Fruit fly (Drosophila melanogaster): ENCODE results near the gene Sse.

DNA sequence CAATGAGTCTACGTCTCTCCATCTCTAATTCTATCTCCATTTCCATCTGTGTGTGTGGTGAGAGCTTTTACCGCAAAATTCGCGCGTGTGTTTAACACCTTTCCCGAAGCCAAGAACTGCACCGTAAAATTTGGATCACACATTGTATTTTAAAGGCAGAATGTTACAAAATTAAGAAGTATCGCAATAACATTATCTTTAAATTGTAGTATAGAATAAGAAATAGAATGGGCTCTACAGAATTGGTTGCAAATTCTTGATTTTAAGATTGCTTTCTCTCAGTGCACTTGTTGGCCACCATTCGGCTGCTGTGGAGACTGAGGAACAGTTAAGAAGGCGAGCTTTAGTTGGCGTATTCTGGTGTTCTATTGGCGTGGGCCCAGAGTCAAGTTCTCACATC is 35.6 kb downstream of the Sse start:
- no peak for TF ChIP-seq ovo (GFP tag; optimal IDR thresholded peaks at IDR 0.05)
- no peak for TF ChIP-seq Crg-1 (GFP tag; optimal IDR thresholded peaks at IDR 0.05)
- TF ChIP-seq bab1 (GFP tag; optimal IDR thresholded peaks at IDR 0.05) = no peak
- no peak for TF ChIP-seq CG14711 (tag; optimal IDR thresholded peaks at IDR 0.05)
- no peak for TF ChIP-seq kay (GFP tag; ENCODE audit: borderline replicate concordance)

All from whole organism, adult.